Worm (Caenorhabditis elegans) whole organism, L1 larva: ENCODE measurements around the gene srh-2.

Source experiments
- C16A3.4 ChIP-seq: fragments of 150-350 bp; optimal IDR thresholded peaks from 2 replicates; lab custom pipeline; 2014; ENCODE audit warnings: missing biosample characterization, missing genetic modification characterization
- F16B12.6 ChIP-seq: fragments of 150-350 bp; optimal IDR thresholded peaks from 2 replicates; lab custom pipeline; 2014; ENCODE audit warnings: missing biosample characterization, missing genetic modification characterization
- blmp-1 ChIP-seq: fragments of 150-350 bp; optimal IDR thresholded peaks from 2 replicates; lab custom pipeline; 2014; ENCODE audit warnings: missing biosample characterization, missing genetic modification characterization
- ces-1 ChIP-seq: fragments of 150-350 bp; optimal IDR thresholded peaks from 2 replicates; lab custom pipeline; 2014; ENCODE audit warnings: missing biosample characterization, missing genetic modification reagents, missing genetic modification characterization
- dsc-1 ChIP-seq: sonication (generic microtip); optimal IDR thresholded peaks from 2 replicates; lab custom pipeline; 2016; ENCODE audit warnings: mild to moderate bottlenecking, missing genetic modification characterization, missing compliant biosample characterization
- efl-1 ChIP-seq, 4 experiments: fragments of 150-350 bp; optimal IDR thresholded peaks in 3 of 4; peaks in 1 of 4; 1 replicate in 1 of 4; 2 replicates in 3 of 4; lab custom pipeline; 2014; ENCODE audit warnings: missing biosample characterization in 2 of 4, missing genetic modification characterization in 2 of 4, missing genetic modification reagents in 2 of 4
- egl-27 ChIP-seq, 2 experiments: fragments of 150-350 bp in 1 of 2; sonication (generic microtip); optimal IDR thresholded peaks; 3 replicates each; lab custom pipeline; 2017 to 2018; ENCODE audit warnings: missing biosample characterization in 2 of 2, missing genetic modification characterization in 2 of 2, missing genetic modification reagents in 2 of 2
- elt-2 ChIP-seq: sonication (generic microtip); optimal IDR thresholded peaks from 2 replicates; lab custom pipeline; 2016; ENCODE audit warnings: missing genetic modification characterization, mild to moderate bottlenecking, inconsistent platforms, missing compliant biosample characterization, missing genetic modification reagents
- elt-3 ChIP-seq, 6 experiments: fragments of 150-350 bp in 1 of 6; sonication (generic microtip); optimal IDR thresholded peaks; 2 replicates each; lab custom pipeline; 2017 to 2018; ENCODE audit warnings: missing biosample characterization in 6 of 6, missing genetic modification characterization in 6 of 6, inconsistent platforms in 1 of 6
- ets-5 ChIP-seq: fragments of 200-800 bp; sonication (Bioruptor generic); IDR thresholded peaks from 2 replicates; pipeline ENCODE4 v1.3.6; 2022; ENCODE audit warnings: missing genetic modification characterization, missing compliant biosample characterization
- fkh-10 ChIP-seq: sonication (generic microtip); optimal IDR thresholded peaks from 2 replicates; lab custom pipeline; 2017; ENCODE audit warnings: missing biosample characterization, missing genetic modification reagents, missing genetic modification characterization
- fkh-4 ChIP-seq: sonication (generic microtip); optimal IDR thresholded peaks from 2 replicates; lab custom pipeline; 2016; ENCODE audit warnings: missing compliant biosample characterization, missing genetic modification characterization, borderline replicate concordance
- lin-13 ChIP-seq: fragments of 150-350 bp; optimal IDR thresholded peaks from 2 replicates; lab custom pipeline; 2014; ENCODE audit warnings: missing biosample characterization, missing genetic modification reagents, missing genetic modification characterization
- lin-35 ChIP-seq, 2 experiments: fragments of 150-350 bp; optimal IDR thresholded peaks; 2 replicates each; lab custom pipeline; 2014; ENCODE audit warnings: missing biosample characterization in 2 of 2, missing genetic modification characterization in 2 of 2, missing genetic modification reagents in 2 of 2
- lin-39 ChIP-seq: fragments of 150-350 bp; optimal IDR thresholded peaks from 2 replicates; lab custom pipeline; 2014; ENCODE audit warnings: missing biosample characterization, missing genetic modification reagents, missing genetic modification characterization
- lir-3 ChIP-seq: sonication (generic microtip); optimal IDR thresholded peaks from 2 replicates; lab custom pipeline; 2016; ENCODE audit warnings: mild to moderate bottlenecking, missing genetic modification characterization, moderate library complexity, missing compliant biosample characterization; ENCODE audit not compliant: poor library complexity
- lsy-2 ChIP-seq, 2 experiments: fragments of 150-350 bp; optimal IDR thresholded peaks; 2 replicates each; lab custom pipeline; 2014; ENCODE audit warnings: missing biosample characterization in 2 of 2, missing genetic modification characterization in 2 of 2
- mdl-1 ChIP-seq, 2 experiments: fragments of 150-350 bp; optimal IDR thresholded peaks; 2 replicates each; lab custom pipeline; 2014 to 2017; ENCODE audit warnings: missing biosample characterization in 2 of 2, missing genetic modification characterization in 2 of 2, inconsistent platforms in 1 of 2
- mep-1 ChIP-seq: fragments of 150-350 bp; optimal IDR thresholded peaks from 2 replicates; lab custom pipeline; 2014; ENCODE audit warnings: missing biosample characterization, missing genetic modification characterization
- nhr-12 ChIP-seq: sonication (generic microtip); optimal IDR thresholded peaks from 2 replicates; lab custom pipeline; 2017; ENCODE audit warnings: missing biosample characterization, missing genetic modification characterization
- nhr-28 ChIP-seq: fragments of 150-350 bp; optimal IDR thresholded peaks from 2 replicates; lab custom pipeline; 2014; ENCODE audit warnings: missing biosample characterization, missing genetic modification characterization
- nhr-71 ChIP-seq: sonication (generic microtip); optimal IDR thresholded peaks from 2 replicates; lab custom pipeline; 2016; ENCODE audit warnings: mild to moderate bottlenecking, missing genetic modification characterization, moderate library complexity, missing compliant biosample characterization
- nhr-76 ChIP-seq: sonication (generic microtip); optimal IDR thresholded peaks from 2 replicates; lab custom pipeline; 2017; ENCODE audit warnings: missing biosample characterization, missing genetic modification characterization
- nhr-84 ChIP-seq: sonication (generic microtip); optimal IDR thresholded peaks from 2 replicates; lab custom pipeline; 2017; ENCODE audit warnings: missing biosample characterization, missing genetic modification characterization
- nhr-85 ChIP-seq: sonication (generic microtip); peaks from one replicate; lab custom pipeline; 2016; ENCODE audit warnings: missing genetic modification characterization, inconsistent platforms, missing compliant biosample characterization
- pag-3 ChIP-seq: sonication (generic microtip); optimal IDR thresholded peaks from 2 replicates; lab custom pipeline; 2017; ENCODE audit warnings: missing genetic modification characterization, mild to moderate bottlenecking, missing compliant biosample characterization, antibody characterized with exemption, borderline replicate concordance; ENCODE audit not compliant: insufficient read depth
- rnt-1 ChIP-seq: sonication (generic microtip); optimal IDR thresholded peaks from 2 replicates; lab custom pipeline; 2016; ENCODE audit warnings: mild to moderate bottlenecking, missing genetic modification characterization, moderate library complexity, missing compliant biosample characterization
- snpc-4 ChIP-seq: fragments of 150-350 bp; optimal IDR thresholded peaks from 2 replicates; lab custom pipeline; 2014; ENCODE audit warnings: missing biosample characterization, missing genetic modification characterization
- sox-4 ChIP-seq: sonication (generic microtip); optimal IDR thresholded peaks from 2 replicates; lab custom pipeline; 2016; ENCODE audit warnings: missing genetic modification characterization, missing compliant biosample characterization
- sptf-1 ChIP-seq: fragments of 150-350 bp; optimal IDR thresholded peaks from 2 replicates; lab custom pipeline; 2014; ENCODE audit warnings: missing biosample characterization, missing genetic modification characterization
- unc-130 ChIP-seq: fragments of 150-350 bp; optimal IDR thresholded peaks from 2 replicates; lab custom pipeline; 2017; ENCODE audit warnings: missing biosample characterization, missing genetic modification characterization, inconsistent platforms
- unc-62 ChIP-seq: fragments of 150-350 bp; optimal IDR thresholded peaks from 2 replicates; lab custom pipeline; 2014; ENCODE audit warnings: missing biosample characterization, missing genetic modification reagents, missing genetic modification characterization
- zag-1 ChIP-seq: fragments of 150-350 bp; optimal IDR thresholded peaks from 2 replicates; lab custom pipeline; 2014; ENCODE audit warnings: missing biosample characterization, missing genetic modification characterization
- zip-4 ChIP-seq: fragments of 200-800 bp; sonication (Bioruptor generic); optimal IDR thresholded peaks from 2 replicates; lab custom pipeline; 2018; ENCODE audit warnings: mild to moderate bottlenecking, missing genetic modification characterization, moderate library complexity, missing compliant biosample characterization
- ztf-4 ChIP-seq: fragments of 150-350 bp; optimal IDR thresholded peaks from 2 replicates; lab custom pipeline; 2014; ENCODE audit warnings: missing biosample characterization, missing genetic modification characterization

The srh-2 gene

DNA sequence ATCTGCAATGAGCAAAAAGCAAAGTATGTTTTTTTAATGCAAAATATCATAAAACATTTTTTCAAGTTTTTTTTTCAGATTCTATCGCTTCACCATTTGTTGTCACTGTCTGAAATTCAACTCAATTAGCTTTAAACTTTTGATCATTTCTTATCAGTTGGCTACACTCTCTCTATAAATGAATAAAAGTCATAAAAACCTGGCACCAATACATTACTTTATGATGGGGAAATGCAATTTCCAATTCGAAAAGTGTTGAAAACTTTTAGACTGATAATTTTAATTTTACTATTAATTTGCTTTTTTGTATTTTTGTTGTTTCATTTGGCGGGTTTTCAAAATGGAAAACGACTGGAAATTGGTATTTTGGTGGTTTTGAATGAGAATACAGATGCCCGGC lies 44.2 kb upstream of the srh-2 start, which contains the start of gene F31F4.1:
Gene F31F4.1 (plus strand): TSS at position 203 of the 400 bp plus-strand sequence.
- no peak for TF ChIP-seq sptf-1 (tag; lab: Kevin White, UChicago)
- no peak for TF ChIP-seq pag-3 (tag; lab: Kevin White, UChicago)
- TF ChIP-seq efl-1 (optimal IDR thresholded peaks at IDR 0.05; lab: Kevin White, UChicago): no peak
- peak in 1 of 2 experiments; percentile 15 for TF ChIP-seq efl-1 (GFP tag; optimal IDR thresholded peaks at IDR 0.05 in 1 of 2; lab: Kevin White, UChicago)
- TF ChIP-seq rnt-1 (tag; lab: Kevin White, UChicago): no peak
- TF ChIP-seq elt-2: peak; percentile 33

ce11 chrV:687384-687783 lies 40.7 kb upstream of the srh-2 start, which contains the start of gene H25P19.1:
H25P19.1 (plus strand) TSS chrV:687684.
- TF ChIP-seq nhr-28 (tag; lab: Kevin White, UChicago) (no peak), blmp-1 (tag; lab: Kevin White, UChicago) (peak; percentile 66)

- TF ChIP-seq sptf-1 (tag; lab: Kevin White, UChicago) (no peak), lin-39 (no peak), nhr-84 (tag; lab: Kevin White, UChicago) (no peak), blmp-1 (tag; lab: Kevin White, UChicago) (no peak), lin-13 (GFP tag; lab: Kevin White, UChicago) (no peak), efl-1 (optimal IDR thresholded peaks at IDR 0.05; lab: Kevin White, UChicago) (no peak), efl-1 (GFP tag; optimal IDR thresholded peaks at IDR 0.05 in 1 of 2; lab: Kevin White, UChicago) (no peak), nhr-85 (tag; lab: Kevin White, UChicago) (no peak), fkh-10 (GFP tag; lab: Kevin White, UChicago) (no peak), mep-1 (no peak), egl-27 (tag; optimal IDR thresholded peaks at IDR 0.05; lab: Kevin White, UChicago) (no peak), unc-130 (tag; lab: Kevin White, UChicago) (no peak), C16A3.4 (no peak), elt-3 (tag; optimal IDR thresholded peaks at IDR 0.05; lab: Kevin White, UChicago) (no peak), nhr-28 (tag; lab: Kevin White, UChicago) (no peak), ces-1 (GFP tag; lab: Kevin White, UChicago) (no peak), zip-4 (GFP tag; lab: Kevin White, UChicago) (no peak), lir-3 (no peak), dsc-1 (tag; lab: Kevin White, UChicago) (no peak)
These were observed 38.6 kb upstream of the srh-2 start for ce11 chrV:689538-689937.

- TF ChIP-seq nhr-76 (tag; lab: Kevin White, UChicago) (no peak), efl-1 (optimal IDR thresholded peaks at IDR 0.05; lab: Kevin White, UChicago) (no peak), efl-1 (GFP tag; optimal IDR thresholded peaks at IDR 0.05 in 1 of 2; lab: Kevin White, UChicago) (no peak), lsy-2 (tag; optimal IDR thresholded peaks at IDR 0.05; lab: Kevin White, UChicago) (no peak), pag-3 (tag; lab: Kevin White, UChicago) (no peak), mdl-1 (tag; optimal IDR thresholded peaks at IDR 0.05; lab: Kevin White, UChicago) (no peak), lin-13 (GFP tag; lab: Kevin White, UChicago) (no peak), nhr-28 (tag; lab: Kevin White, UChicago) (no peak), nhr-71 (tag; lab: Kevin White, UChicago) (no peak), F16B12.6 (no peak)
These were observed 35.2 kb upstream of the srh-2 start, which contains the start of gene srx-4 for ce11 chrV:692720-693422. srx-4 (minus strand) TSS chrV:692770.

DNA sequence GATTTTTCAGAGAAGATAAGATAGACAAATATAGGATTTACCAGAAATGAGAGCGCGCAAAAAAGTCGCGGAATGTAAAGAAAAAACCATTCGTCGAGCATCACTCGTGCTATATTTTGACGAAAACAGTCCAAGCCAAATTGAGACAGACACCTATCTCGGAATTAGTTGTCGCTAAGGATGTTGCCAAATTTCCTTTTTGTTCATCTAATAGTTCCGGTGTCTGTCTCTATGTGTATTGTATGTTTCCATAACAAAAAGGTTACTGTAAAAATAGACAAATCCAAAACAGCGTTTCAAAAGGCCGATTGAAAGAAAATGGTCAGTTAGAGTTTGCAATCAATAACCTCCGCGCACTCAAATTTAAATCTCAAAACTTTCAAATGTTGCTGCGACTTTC lies 33.5 kb upstream of the srh-2 start, which contains the start of gene srj-53:
Gene srj-53 (minus strand): TSS at position 101 of the 400 bp plus-strand sequence.
- no peak for TF ChIP-seq ets-5
- no peak for TF ChIP-seq fkh-4 (tag; lab: Kevin White, UChicago)
- no peak for TF ChIP-seq ztf-4 (tag; lab: Kevin White, UChicago)
- TF ChIP-seq lin-35 (GFP tag; optimal IDR thresholded peaks at IDR 0.05; lab: Kevin White, UChicago): no peak
- TF ChIP-seq zag-1: no peak
- no peak for TF ChIP-seq nhr-12 (tag; lab: Kevin White, UChicago)
- no peak for TF ChIP-seq efl-1 (optimal IDR thresholded peaks at IDR 0.05; lab: Kevin White, UChicago)
- TF ChIP-seq efl-1 (GFP tag; optimal IDR thresholded peaks at IDR 0.05 in 1 of 2; lab: Kevin White, UChicago): no peak
- no peak for TF ChIP-seq snpc-4 (tag; lab: Kevin White, UChicago)
- no peak for TF ChIP-seq sox-4
- no peak for TF ChIP-seq unc-62 (GFP tag; lab: Kevin White, UChicago)
- TF ChIP-seq, all 84 proteins: peak for 0
